Worm (Caenorhabditis elegans): ENCODE data around the gene srt-5.

Gene srt-5

ce11 chrV:3086260-3086659, 5.6 kb upstream of the srt-5 start, which contains the start of gene srt-8:
Gene srt-8 (plus strand): TSS chrV:3086560.
- TF ChIP-seq repo-1 (tag; optimal IDR thresholded peaks at IDR 0.05) (no peak), gei-17 (GFP tag; optimal IDR thresholded peaks at IDR 0.05) (no peak), nfya-2 (GFP tag; IDR thresholded peaks at IDR 0.05) (no peak), ceh-100 (GFP tag; IDR thresholded peaks at IDR 0.05) (no peak), aptf-3 (GFP tag; IDR thresholded peaks at IDR 0.05) (no peak), ama-1 (optimal IDR thresholded peaks at IDR 0.05) (no peak), ama-1 (GFP tag; optimal IDR thresholded peaks at IDR 0.05) (no peak), him-1 (tag; optimal IDR thresholded peaks at IDR 0.05) (no peak)

ce11 chrV:3081471-3081870, 779 bp upstream of the srt-5 start, which contains the start of gene srt-7:
Gene srt-7 (plus strand): TSS chrV:3081771.
- no peak for TF ChIP-seq sea-2 (GFP tag; IDR thresholded peaks at IDR 0.05)
- TF ChIP-seq T07F8.4 (tag; optimal IDR thresholded peaks at IDR 0.05): no peak
- no peak for TF ChIP-seq madf-6 (GFP tag; IDR thresholded peaks at IDR 0.05)
- TF ChIP-seq nhr-179 (tag; optimal IDR thresholded peaks at IDR 0.05): no peak
- TF ChIP-seq aptf-3 (GFP tag; IDR thresholded peaks at IDR 0.05): no peak
- no peak for TF ChIP-seq B0019.2 (GFP tag; conservative IDR thresholded peaks at IDR 0.05)
- TF ChIP-seq hmg-1.2 (GFP tag; IDR thresholded peaks at IDR 0.05): no peak
- TF ChIP-seq atf-7 (tag; optimal IDR thresholded peaks at IDR 0.05): no peak
- TF ChIP-seq dpl-1 (GFP tag; optimal IDR thresholded peaks at IDR 0.05): no peak
- TF ChIP-seq ekl-4 (GFP tag; IDR thresholded peaks at IDR 0.05): no peak

ce11 chrV:3071548-3071947, 9.1 kb downstream of the srt-5 start, which contains the start of gene C50H11.13:
Gene C50H11.13 (minus strand): TSS chrV:3071648.
- TF ChIP-seq ets-4 (GFP tag; optimal IDR thresholded peaks at IDR 0.05) (no peak), hlh-26 (GFP tag; conservative IDR thresholded peaks at IDR 0.05) (no peak), lin-26 (GFP tag; IDR thresholded peaks at IDR 0.05) (no peak), lin-35 (GFP tag; optimal IDR thresholded peaks at IDR 0.05) (no peak), tbp1 (GFP tag; optimal IDR thresholded peaks at IDR 0.05) (no peak), repo-1 (tag; optimal IDR thresholded peaks at IDR 0.05) (no peak)

ce11 chrV:3069101-3069500, 11.6 kb downstream of the srt-5 start, which contains the start of gene str-40:
Gene str-40 (minus strand): TSS chrV:3069201.
- TF ChIP-seq attf-3 (GFP tag; conservative IDR thresholded peaks at IDR 0.05) (no peak), nfya-2 (GFP tag; IDR thresholded peaks at IDR 0.05) (no peak), him-1 (tag; optimal IDR thresholded peaks at IDR 0.05) (no peak), rec-8 (tag; optimal IDR thresholded peaks at IDR 0.05) (no peak), die-1 (tag; optimal IDR thresholded peaks at IDR 0.05) (no peak), hlh-12 (tag; optimal IDR thresholded peaks at IDR 0.05) (no peak), efl-1 (GFP tag; optimal IDR thresholded peaks at IDR 0.05) (no peak), hlh-26 (GFP tag; conservative IDR thresholded peaks at IDR 0.05) (no peak), F57C9.4 (tag; optimal IDR thresholded peaks at IDR 0.05) (no peak), aptf-3 (GFP tag; IDR thresholded peaks at IDR 0.05) (no peak), F22D6.2 (tag; optimal IDR thresholded peaks at IDR 0.05) (no peak), athp-1 (tag; optimal IDR thresholded peaks at IDR 0.05) (no peak), hmg-20 (GFP tag; IDR thresholded peaks at IDR 0.05) (no peak), F55B11.4 (tag; optimal IDR thresholded peaks at IDR 0.05; ENCODE audit: borderline replicate concordance, insufficient read depth) (no peak), T07F8.4 (tag; optimal IDR thresholded peaks at IDR 0.05) (no peak), F57A8.1 (GFP tag; optimal IDR thresholded peaks at IDR 0.05) (no peak), sptf-2 (GFP tag; optimal IDR thresholded peaks at IDR 0.05) (no peak), nhr-27 (tag; optimal IDR thresholded peaks at IDR 0.05) (no peak), dpl-1 (GFP tag; optimal IDR thresholded peaks at IDR 0.05) (no peak)
